Worm (Caenorhabditis elegans): ENCODE measurements around the gene F40G12.4.

Gene F40G12.4

DNA sequence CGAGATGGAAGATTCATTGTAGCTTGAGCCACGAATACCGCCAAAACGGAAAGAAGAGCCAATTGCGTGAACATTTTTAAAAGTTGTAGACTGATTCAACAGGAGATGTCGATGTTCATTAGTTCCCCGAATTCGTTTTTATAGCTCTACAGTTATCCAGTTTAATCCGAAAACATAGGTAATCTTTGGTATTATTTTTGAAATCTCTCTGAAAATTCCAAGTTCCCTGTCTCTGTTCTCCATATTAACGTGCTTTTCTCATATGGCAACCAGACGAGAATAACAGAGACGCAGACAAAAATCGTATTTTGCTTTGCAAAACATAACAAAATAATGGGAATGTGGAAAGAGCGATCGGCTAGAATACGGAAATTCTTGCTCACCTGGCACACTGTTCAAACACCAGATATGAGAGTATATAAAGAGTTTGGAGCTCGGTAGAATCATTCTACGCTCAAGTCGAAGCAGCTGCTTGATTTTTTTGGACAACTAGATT is 31.1 kb upstream of the F40G12.4 start, which contains the start of the genes spig-3 and F14D7.12:
Gene spig-3, minus strand, starts transcription at position 101 of the 496 bp plus-strand sequence.
Gene F14D7.12, plus strand, starts transcription at position 446 of the 496 bp plus-strand sequence.
- TF ChIP-seq aly-2 (tag; optimal IDR thresholded peaks at IDR 0.05): no peak
- no peak for TF ChIP-seq fos-1 (tag; optimal IDR thresholded peaks at IDR 0.05)
- no peak for TF ChIP-seq tbx-2 (tag; optimal IDR thresholded peaks at IDR 0.05)
- TF ChIP-seq nhr-28 (tag; optimal IDR thresholded peaks at IDR 0.05): no peak
- TF ChIP-seq ceh-82 (tag; optimal IDR thresholded peaks at IDR 0.05): no peak
- no peak for TF ChIP-seq nhr-77 (tag; optimal IDR thresholded peaks at IDR 0.05)
- no peak for TF ChIP-seq unc-62 (GFP tag; optimal IDR thresholded peaks at IDR 0.05)
- no peak for TF ChIP-seq zag-1 (tag; optimal IDR thresholded peaks at IDR 0.05)
- no peak for TF ChIP-seq snpc-4 (tag; optimal IDR thresholded peaks at IDR 0.05)
- no peak for TF ChIP-seq nhr-43 (tag; optimal IDR thresholded peaks at IDR 0.05; ENCODE audit: poor library complexity, severe bottlenecking)
- TF ChIP-seq nfya-1 (tag; optimal IDR thresholded peaks at IDR 0.05; ENCODE audit: insufficient read depth): no peak

DNA sequence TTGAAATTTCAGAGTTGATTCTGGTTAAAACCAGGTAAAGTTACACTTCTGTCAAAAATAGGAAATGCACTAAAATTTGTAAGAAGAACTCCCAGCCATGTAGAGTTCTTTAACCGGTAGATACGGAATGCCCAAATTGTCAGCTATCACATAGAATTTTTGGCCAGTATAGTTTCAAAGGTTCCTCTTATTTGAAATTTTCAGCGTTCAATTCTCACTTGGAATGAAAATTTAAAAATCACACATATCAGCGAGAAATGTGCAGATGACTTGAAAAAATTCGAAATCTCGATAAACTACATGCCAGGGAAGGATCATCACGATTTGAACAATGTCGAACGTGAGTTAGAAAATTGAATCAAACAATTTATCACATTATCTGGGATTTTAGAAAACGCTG is 28.0 kb upstream of the F40G12.4 start, which contains the start of gene F14D7.3:
Gene F14D7.3, plus strand, starts transcription at position 301 of the 400 bp plus-strand sequence.
- TF ChIP-seq eor-1 (tag; optimal IDR thresholded peaks at IDR 0.05) (no peak), tbx-2 (tag; optimal IDR thresholded peaks at IDR 0.05) (no peak), nhr-23 (tag; optimal IDR thresholded peaks at IDR 0.05) (no peak)

DNA sequence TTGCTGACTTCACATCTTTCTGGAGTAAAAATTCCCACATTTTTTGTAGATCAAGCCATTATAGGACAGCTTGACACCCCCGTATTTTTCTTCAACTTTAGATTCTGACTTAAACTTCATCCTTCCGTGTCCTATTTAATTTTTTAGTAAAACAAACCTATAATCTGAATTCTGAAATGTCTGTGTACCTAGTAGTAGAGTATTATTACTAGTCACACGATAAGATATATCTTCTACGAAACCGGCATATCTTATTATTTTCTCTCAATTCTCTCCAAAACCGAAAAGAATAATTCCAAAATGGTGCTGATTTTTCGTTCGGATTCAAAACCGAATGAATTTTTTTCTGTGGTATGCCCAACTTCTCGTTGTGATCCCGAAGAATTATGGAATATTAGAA is 25.9 kb upstream of the F40G12.4 start, which contains the start of gene F14D7.9:
Gene F14D7.9, plus strand, starts transcription at position 301 of the 400 bp plus-strand sequence.
- TF ChIP-seq pqm-1 (tag; optimal IDR thresholded peaks at IDR 0.05) (no peak), lsy-12 (tag; optimal IDR thresholded peaks at IDR 0.05) (no peak), egl-27 (tag; optimal IDR thresholded peaks at IDR 0.05) (no peak), eor-1 (tag; optimal IDR thresholded peaks at IDR 0.05) (no peak), ceh-9 (tag; optimal IDR thresholded peaks at IDR 0.05) (no peak), R02D3.7 (tag; optimal IDR thresholded peaks at IDR 0.05) (no peak), nhr-76 (tag; optimal IDR thresholded peaks at IDR 0.05) (no peak), nhr-43 (tag; optimal IDR thresholded peaks at IDR 0.05; ENCODE audit: poor library complexity, severe bottlenecking) (no peak), ceh-82 (tag; optimal IDR thresholded peaks at IDR 0.05) (no peak), fos-1 (tag; optimal IDR thresholded peaks at IDR 0.05) (no peak), nhr-25 (tag; optimal IDR thresholded peaks at IDR 0.05) (no peak), ZK546.5 (tag; optimal IDR thresholded peaks at IDR 0.05) (no peak), ama-1 (optimal IDR thresholded peaks at IDR 0.05) (no peak), ceh-16 (tag; optimal IDR thresholded peaks at IDR 0.05) (no peak), unc-62 (GFP tag; optimal IDR thresholded peaks at IDR 0.05) (no peak), nhr-11 (tag; optimal IDR thresholded peaks at IDR 0.05) (no peak), aly-2 (tag; optimal IDR thresholded peaks at IDR 0.05) (no peak), mdl-1 (tag; optimal IDR thresholded peaks at IDR 0.05) (no peak)

DNA sequence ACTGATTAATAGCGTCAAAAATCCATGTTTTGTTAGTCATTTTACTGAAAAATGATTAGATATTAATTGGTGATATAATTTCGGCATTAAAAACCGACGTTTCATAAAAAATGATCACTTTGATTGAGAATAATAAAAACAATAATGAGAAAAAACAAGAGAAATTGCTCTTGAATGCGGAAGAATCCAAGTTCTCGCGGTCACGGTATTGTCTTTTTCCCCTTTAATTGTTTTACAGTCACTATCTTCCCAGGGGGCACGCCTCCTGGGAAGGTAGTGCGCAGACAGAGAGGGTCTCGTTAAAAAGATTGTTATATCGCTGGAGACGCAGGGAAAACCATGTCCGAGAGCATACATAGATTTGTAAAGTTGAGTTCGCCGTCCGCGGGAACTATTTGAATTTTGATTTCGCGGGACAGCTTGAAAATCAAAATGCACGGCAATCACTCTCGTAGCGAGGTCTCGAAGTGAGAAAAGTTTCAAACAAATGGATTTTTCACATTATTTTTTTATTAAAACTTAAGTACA is 25.2 kb upstream of the F40G12.4 start, which contains the start of gene F14D7.2:
Gene F14D7.2, minus strand, starts transcription at position 51 of the 528 bp plus-strand sequence.
- no peak for TF ChIP-seq ceh-9 (tag; optimal IDR thresholded peaks at IDR 0.05)
- no peak for TF ChIP-seq nhr-237 (tag; optimal IDR thresholded peaks at IDR 0.05)
- TF ChIP-seq lin-39 (tag; optimal IDR thresholded peaks at IDR 0.05): no peak
- TF ChIP-seq aly-2 (tag; optimal IDR thresholded peaks at IDR 0.05): no peak
- no peak for TF ChIP-seq nhr-76 (tag; optimal IDR thresholded peaks at IDR 0.05)
- no peak for TF ChIP-seq pha-4 (tag; optimal IDR thresholded peaks at IDR 0.05)
- TF ChIP-seq ZK546.5 (tag; optimal IDR thresholded peaks at IDR 0.05): no peak
- TF ChIP-seq lin-15B (tag; optimal IDR thresholded peaks at IDR 0.05): no peak

DNA sequence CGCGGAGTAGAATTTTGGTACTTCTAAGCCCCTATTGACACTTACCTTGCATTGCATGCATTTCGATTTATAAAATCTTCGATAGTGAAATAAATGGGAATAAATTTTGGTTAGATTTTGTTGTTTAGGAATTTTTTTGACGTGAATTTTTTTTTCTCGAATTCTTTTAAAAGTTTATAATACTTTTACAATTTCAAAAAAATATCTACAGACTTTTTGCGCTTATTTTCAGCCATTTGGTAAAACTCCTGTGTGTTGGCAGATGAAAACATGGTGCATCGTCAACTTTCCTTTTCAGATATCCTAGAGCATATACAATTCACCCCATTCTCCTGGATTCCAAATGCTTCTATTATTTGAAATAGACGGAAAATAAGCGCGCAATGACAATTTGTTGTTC is 22.1 kb upstream of the F40G12.4 start, which contains the start of gene F14D7.18:
Gene F14D7.18, minus strand, starts transcription at position 101 of the 400 bp plus-strand sequence.
- TF ChIP-seq tbx-2 (tag; optimal IDR thresholded peaks at IDR 0.05) (no peak), hmg-11 (tag; optimal IDR thresholded peaks at IDR 0.05) (no peak), unc-62 (GFP tag; optimal IDR thresholded peaks at IDR 0.05) (no peak), R02D3.7 (tag; optimal IDR thresholded peaks at IDR 0.05) (no peak), ceh-9 (tag; optimal IDR thresholded peaks at IDR 0.05) (no peak), ceh-28 (tag; optimal IDR thresholded peaks at IDR 0.05) (no peak), nhr-43 (tag; optimal IDR thresholded peaks at IDR 0.05; ENCODE audit: poor library complexity, severe bottlenecking) (no peak), nhr-77 (tag; optimal IDR thresholded peaks at IDR 0.05) (no peak), nfya-1 (tag; optimal IDR thresholded peaks at IDR 0.05; ENCODE audit: insufficient read depth) (no peak), jun-1 (tag; optimal IDR thresholded peaks at IDR 0.05) (no peak), lin-39 (tag; optimal IDR thresholded peaks at IDR 0.05) (no peak), ceh-16 (tag; optimal IDR thresholded peaks at IDR 0.05) (no peak), pha-4 (tag; optimal IDR thresholded peaks at IDR 0.05) (no peak), skn-1 (tag; optimal IDR thresholded peaks at IDR 0.05) (no peak), nhr-12 (tag; optimal IDR thresholded peaks at IDR 0.05) (no peak), ztf-11 (tag; optimal IDR thresholded peaks at IDR 0.05) (no peak), aly-2 (tag; optimal IDR thresholded peaks at IDR 0.05) (no peak), elt-2 (tag; optimal IDR thresholded peaks at IDR 0.05) (no peak), unc-39 (tag; optimal IDR thresholded peaks at IDR 0.05) (no peak), nhr-11 (tag; optimal IDR thresholded peaks at IDR 0.05) (no peak)
